Worm (Caenorhabditis elegans) whole organism, young adult: ENCODE results near the gene abhd-12.

Experiments used
- B0035.1 ChIP-seq: sonication (generic microtip); optimal IDR thresholded peaks from 2 replicates; lab custom pipeline; 2016; ENCODE audit warnings: missing genetic modification characterization, mild to moderate bottlenecking, missing compliant biosample characterization, missing genotype, missing genetic modification reagents
- F22D6.2 ChIP-seq: sonication (generic microtip); optimal IDR thresholded peaks from 2 replicates; lab custom pipeline; 2016; ENCODE audit warnings: mild to moderate bottlenecking, missing genetic modification characterization, missing compliant biosample characterization
- F23B12.7 ChIP-seq: sonication (generic microtip); optimal IDR thresholded peaks from 2 replicates; lab custom pipeline; 2017; ENCODE audit warnings: missing genetic modification characterization, mild to moderate bottlenecking, missing compliant biosample characterization, antibody characterized with exemption, moderate library complexity; ENCODE audit not compliant: insufficient read depth
- F55B11.4 ChIP-seq: sonication (generic microtip); optimal IDR thresholded peaks from 2 replicates; lab custom pipeline; 2016; ENCODE audit warnings: missing compliant biosample characterization, missing genetic modification characterization, borderline replicate concordance; ENCODE audit not compliant: insufficient read depth
- K12H6.12 ChIP-seq: fragments of 200-800 bp; sonication (Bioruptor generic); optimal IDR thresholded peaks from 2 replicates; lab custom pipeline; 2018; ENCODE audit warnings: mild to moderate bottlenecking, missing genetic modification characterization, missing compliant biosample characterization
- T07F8.4 ChIP-seq: sonication (generic microtip); optimal IDR thresholded peaks from 2 replicates; lab custom pipeline; 2016; ENCODE audit warnings: mild to moderate bottlenecking, missing genetic modification characterization, moderate library complexity, missing compliant biosample characterization
- T26A5.8 ChIP-seq: sonication (generic microtip); optimal IDR thresholded peaks from 2 replicates; lab custom pipeline; 2016; ENCODE audit warnings: missing genetic modification characterization, missing compliant biosample characterization
- Y56A3A.18 ChIP-seq: fragments of 200-800 bp; sonication (Bioruptor generic); IDR thresholded peaks from 2 replicates; pipeline ENCODE4 v1.3.6; 2022; ENCODE audit warnings: missing genetic modification reagents, missing genetic modification characterization, missing compliant biosample characterization
- ZK185.1 ChIP-seq: sonication (generic microtip); optimal IDR thresholded peaks from 2 replicates; lab custom pipeline; 2016; ENCODE audit warnings: mild to moderate bottlenecking, missing genetic modification characterization, missing compliant biosample characterization; ENCODE audit not compliant: poor library complexity, severe bottlenecking
- aptf-2 ChIP-seq: fragments of 200-800 bp; sonication (Bioruptor generic); conservative IDR thresholded peaks from 2 replicates; pipeline ENCODE4 v1.3.6; 2022; ENCODE audit warnings: missing genetic modification reagents, missing genetic modification characterization, missing compliant biosample characterization
- attf-5 ChIP-seq: fragments of 200-800 bp; sonication (Bioruptor generic); optimal IDR thresholded peaks from 2 replicates; lab custom pipeline; 2018; ENCODE audit warnings: mild to moderate bottlenecking, missing genetic modification characterization, missing compliant biosample characterization
- cebp-1 ChIP-seq, 2 experiments: fragments of 200-800 bp in 1 of 2; sonication (Bioruptor generic) in 1 of 2; sonication (generic microtip) in 1 of 2; IDR thresholded peaks in 1 of 2; optimal IDR thresholded peaks in 1 of 2; 2 replicates each; pipeline versions ENCODE4 v1.3.6 to Lab custom; 2017 to 2022; ENCODE audit warnings: missing compliant biosample characterization in 2 of 2, missing genetic modification characterization in 2 of 2, mild to moderate bottlenecking in 1 of 2, missing genetic modification reagents in 1 of 2, moderate library complexity in 1 of 2
- ceh-27 ChIP-seq: fragments of 200-800 bp; sonication (Bioruptor generic); optimal IDR thresholded peaks from 2 replicates; lab custom pipeline; 2018; ENCODE audit warnings: mild to moderate bottlenecking, missing genetic modification characterization, moderate library complexity, missing compliant biosample characterization
- die-1 ChIP-seq: sonication (generic microtip); optimal IDR thresholded peaks from 2 replicates; lab custom pipeline; 2016; ENCODE audit warnings: missing genotype, mild to moderate bottlenecking, missing genetic modification characterization, missing compliant biosample characterization
- dpff-1 ChIP-seq: sonication (generic microtip); optimal IDR thresholded peaks from 2 replicates; lab custom pipeline; 2017; ENCODE audit warnings: mild to moderate bottlenecking, missing genetic modification characterization, missing compliant biosample characterization
- egrh-3 ChIP-seq: fragments of 200-800 bp; sonication (Bioruptor generic); IDR thresholded peaks from 2 replicates; pipeline ENCODE4 v1.3.6; 2022; ENCODE audit warnings: missing genetic modification reagents, missing genetic modification characterization, missing compliant biosample characterization
- ets-4 ChIP-seq: fragments of 200-800 bp; sonication (Bioruptor generic); optimal IDR thresholded peaks from 2 replicates; lab custom pipeline; 2018; ENCODE audit warnings: mild to moderate bottlenecking, missing genetic modification characterization, missing compliant biosample characterization
- fkh-3 ChIP-seq: sonication (generic microtip); optimal IDR thresholded peaks from 2 replicates; lab custom pipeline; 2016; ENCODE audit warnings: mild to moderate bottlenecking, missing genetic modification characterization, missing compliant biosample characterization
- gei-17 ChIP-seq: fragments of 200-800 bp; sonication (Bioruptor generic); optimal IDR thresholded peaks from 2 replicates; lab custom pipeline; 2018; ENCODE audit warnings: mild to moderate bottlenecking, missing genetic modification characterization, missing compliant biosample characterization
- hrde-1 ChIP-seq: sonication (generic microtip); optimal IDR thresholded peaks from 2 replicates; lab custom pipeline; 2016; ENCODE audit warnings: missing genetic modification characterization, mild to moderate bottlenecking, missing compliant biosample characterization, moderate library complexity, missing genotype, missing genetic modification reagents, borderline replicate concordance
- let-526 ChIP-seq: fragments of 200-800 bp; sonication (Bioruptor generic); IDR thresholded peaks from 2 replicates; pipeline ENCODE4 v1.3.6; 2022; ENCODE audit warnings: missing genetic modification reagents, missing genetic modification characterization, missing compliant biosample characterization
- let-607 ChIP-seq, 2 experiments: fragments of 200-800 bp in 1 of 2; sonication (Bioruptor generic) in 1 of 2; sonication (generic microtip) in 1 of 2; optimal IDR thresholded peaks; 2 replicates each; lab custom pipeline; 2016 to 2018; ENCODE audit warnings: mild to moderate bottlenecking in 2 of 2, missing compliant biosample characterization in 2 of 2, missing genetic modification characterization in 2 of 2, moderate library complexity in 2 of 2, missing genotype in 1 of 2
- lin-35 ChIP-seq, 3 experiments: fragments of 150-350 bp in 2 of 3; sonication (generic microtip) in 1 of 3; optimal IDR thresholded peaks; 2 replicates each; lab custom pipeline; 2014 to 2018; ENCODE audit warnings: missing biosample characterization in 3 of 3, missing genetic modification characterization in 3 of 3, missing genetic modification reagents in 3 of 3
- lin-40 ChIP-seq: sonication (generic microtip); optimal IDR thresholded peaks from 2 replicates; lab custom pipeline; 2016; ENCODE audit warnings: missing genetic modification characterization, mild to moderate bottlenecking, missing compliant biosample characterization, missing genotype, missing genetic modification reagents
- lir-1 ChIP-seq: fragments of 200-800 bp; sonication (Bioruptor generic); conservative IDR thresholded peaks from 2 replicates; pipeline ENCODE4 v1.3.6; 2022; ENCODE audit warnings: missing genetic modification reagents, missing genetic modification characterization, missing compliant biosample characterization
- madf-10 ChIP-seq: sonication (generic microtip); optimal IDR thresholded peaks from 2 replicates; lab custom pipeline; 2016; ENCODE audit warnings: mild to moderate bottlenecking, missing genetic modification characterization, missing compliant biosample characterization
- madf-3 ChIP-seq: fragments of 200-800 bp; sonication (Bioruptor generic); IDR thresholded peaks from 2 replicates; pipeline ENCODE4 v1.3.6; 2022; ENCODE audit warnings: missing genetic modification reagents, missing genetic modification characterization, missing compliant biosample characterization
- mel-28 ChIP-seq: sonication (generic microtip); optimal IDR thresholded peaks from 2 replicates; lab custom pipeline; 2016; ENCODE audit warnings: borderline replicate concordance, mild to moderate bottlenecking, missing genetic modification characterization, missing compliant biosample characterization
- nhr-90 ChIP-seq: sonication (generic microtip); optimal IDR thresholded peaks from 2 replicates; lab custom pipeline; 2016; ENCODE audit warnings: missing genotype, mild to moderate bottlenecking, missing genetic modification characterization, missing compliant biosample characterization
- pbrm-1 ChIP-seq: fragments of 200-800 bp; sonication (Bioruptor generic); IDR thresholded peaks from 2 replicates; pipeline ENCODE4 v1.3.6; 2022; ENCODE audit warnings: missing genetic modification reagents, missing genetic modification characterization, missing compliant biosample characterization
- pha-4 ChIP-seq: fragments of 150-350 bp; sonication (generic microtip); optimal IDR thresholded peaks from 2 replicates; lab custom pipeline; 2014; ENCODE audit warnings: missing biosample characterization, missing genetic modification reagents, missing genetic modification characterization
- snpc-3.4 ChIP-seq: sonication (generic microtip); optimal IDR thresholded peaks from 2 replicates; lab custom pipeline; 2017; ENCODE audit warnings: missing genetic modification characterization, mild to moderate bottlenecking, missing compliant biosample characterization, antibody characterized with exemption, moderate library complexity, missing genotype, missing genetic modification reagents
- sptf-2 ChIP-seq: fragments of 200-800 bp; sonication (Bioruptor generic); optimal IDR thresholded peaks from 2 replicates; lab custom pipeline; 2018; ENCODE audit warnings: mild to moderate bottlenecking, missing genetic modification characterization, missing compliant biosample characterization
- tbp1 ChIP-seq: fragments of 200-800 bp; sonication (Bioruptor generic); optimal IDR thresholded peaks from 2 replicates; lab custom pipeline; 2018; ENCODE audit warnings: mild to moderate bottlenecking, missing genetic modification characterization, missing compliant biosample characterization
- tlf-1 ChIP-seq: fragments of 200-800 bp; sonication (Bioruptor generic); optimal IDR thresholded peaks from 2 replicates; lab custom pipeline; 2018; ENCODE audit warnings: mild to moderate bottlenecking, missing genetic modification characterization, missing compliant biosample characterization
- zfh-2 ChIP-seq: fragments of 200-800 bp; sonication (Bioruptor generic); conservative IDR thresholded peaks from 2 replicates; pipeline ENCODE4 v1.3.6; 2022; ENCODE audit warnings: missing genetic modification reagents, missing genetic modification characterization, missing compliant biosample characterization

Gene abhd-12

ce11 chrV:8000929-8001513 is 17.3 kb downstream of the abhd-12 start, which contains the start of gene Y97E10AR.1 (continued):
- TF ChIP-seq B0035.1 (tag; lab: Kevin White, UChicago) (no peak), pha-4 (peak; percentile 58), ceh-27 (GFP tag; lab: Kevin White, UChicago) (peak; percentile 27), sptf-2 (GFP tag; lab: Kevin White, UChicago) (no peak), ZK185.1 (peak; percentile 26), nhr-90 (tag; lab: Kevin White, UChicago) (peak; percentile 58), mel-28 (tag; lab: Kevin White, UChicago) (no peak), zfh-2 (GFP tag; lab: Robert Waterston, UW) (0 out of 2 replicates have a peak, but pooled peaks have one; percentile 5), tlf-1 (GFP tag; lab: Kevin White, UChicago) (peak; percentile 35), tbp1 (no peak), Y56A3A.18 (0 out of 2 replicates have a peak, but pooled peaks have one; percentile 68), F55B11.4 (tag; lab: Kevin White, UChicago) (no peak), snpc-3.4 (tag; lab: Kevin White, UChicago) (peak; percentile 1), pbrm-1 (peak; percentile 57), K12H6.12 (tag; lab: Kevin White, UChicago) (peak; percentile 81), lir-1 (GFP tag; lab: Robert Waterston, UW) (no peak), ets-4 (GFP tag; lab: Kevin White, UChicago) (peak; percentile 52), let-607 (tag; optimal IDR thresholded peaks at IDR 0.05; lab: Kevin White, UChicago) (peak; percentile 62 to 68), attf-5 (peak; percentile 85), die-1 (tag; lab: Kevin White, UChicago) (no peak), aptf-2 (GFP tag; lab: Robert Waterston, UW) (no peak), madf-10 (tag; lab: Kevin White, UChicago) (peak; percentile 29), let-526 (GFP tag; lab: Robert Waterston, UW) (0 out of 2 replicates have a peak, but pooled peaks have one; percentile 12), T07F8.4 (tag; lab: Kevin White, UChicago) (no peak), T26A5.8 (tag; lab: Kevin White, UChicago) (no peak), egrh-3 (GFP tag; lab: Robert Waterston, UW) (peak; percentile 8; the same call in 1 of the 2 replicates), hrde-1 (tag; lab: Kevin White, UChicago) (no peak), F22D6.2 (tag; lab: Kevin White, UChicago) (no peak), cebp-1 (GFP tag; IDR thresholded peaks at IDR 0.05; lab: Robert Waterston, UW) (no peak), cebp-1 (tag; optimal IDR thresholded peaks at IDR 0.05; lab: Kevin White, UChicago) (peak; percentile 88), F23B12.7 (tag; lab: Kevin White, UChicago) (peak; percentile 42), lin-35 (GFP tag; optimal IDR thresholded peaks at IDR 0.05; lab: Kevin White, UChicago) (peak in 1 of 3 experiments; percentile 80), fkh-3 (no peak), madf-3 (GFP tag; lab: Robert Waterston, UW) (0 out of 2 replicates have a peak, but pooled peaks have one; percentile 30), lin-40 (peak; percentile 84), gei-17 (GFP tag; lab: Kevin White, UChicago) (no peak)

DNA sequence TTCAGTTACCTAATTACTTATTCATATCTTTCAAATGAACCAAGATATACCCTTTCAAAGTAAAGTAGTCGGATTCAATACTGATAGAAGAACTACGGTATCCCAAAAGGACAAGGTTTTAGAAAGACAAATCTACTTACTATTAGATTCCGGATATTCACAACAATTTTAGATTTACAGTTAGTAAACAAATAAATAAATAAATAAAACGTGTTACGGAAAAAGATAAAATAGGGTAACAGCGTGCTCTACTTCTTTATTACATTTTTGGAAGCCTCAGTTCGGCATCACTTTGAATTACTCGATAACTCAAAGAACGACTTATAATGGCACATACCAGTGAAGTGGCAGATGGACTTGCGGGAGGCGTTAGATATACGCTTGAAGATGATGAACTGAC is 21.3 kb downstream of the abhd-12 start, which contains the start of gene Y97E10AR.8:
Gene Y97E10AR.8 (plus strand): TSS at position 301 of the 400 bp plus-strand sequence.
- no peak for TF ChIP-seq dpff-1 (tag; lab: Kevin White, UChicago)
